Worm (Caenorhabditis elegans): ENCODE results near the gene srh-72.

DNA sequence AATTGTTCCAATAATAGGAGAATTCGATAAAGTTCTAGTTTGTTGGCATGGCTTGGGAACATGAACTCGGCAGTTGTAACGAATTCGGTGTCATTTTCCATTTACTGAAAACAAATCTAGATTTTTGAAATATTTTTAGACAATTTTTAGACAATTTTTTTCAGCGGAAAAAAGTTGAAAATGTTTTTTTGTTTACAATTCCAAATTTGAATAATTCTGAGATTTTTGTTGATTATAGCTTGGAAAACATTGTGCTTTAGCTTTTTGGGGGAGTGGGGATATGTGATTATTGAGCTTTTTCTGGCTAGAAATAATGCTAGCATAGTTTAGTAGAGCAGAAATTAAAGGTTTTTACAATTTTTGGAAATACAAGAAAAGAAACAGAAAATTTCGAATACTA lies 28.5 kb upstream of the srh-72 start, which contains the start of gene srw-97:
- no peak for TF ChIP-seq dao-5 (tag; optimal IDR thresholded peaks at IDR 0.05)
- no peak for TF ChIP-seq W03F9.2 (tag; optimal IDR thresholded peaks at IDR 0.05)
- TF ChIP-seq him-1 (tag; optimal IDR thresholded peaks at IDR 0.05) = no peak
